Fruit fly (Drosophila melanogaster) whole organism, prepupa: ENCODE results near the gene pic.

Source experiments
- CG10631 ChIP-seq: fragments of 200-800 bp; sonication (Bioruptor generic); optimal IDR thresholded peaks from 2 replicates; lab custom pipeline; 2016; ENCODE audit warnings: missing biosample characterization, missing genetic modification characterization
- CG10669 ChIP-seq: fragments of 200-800 bp; sonication (Bioruptor generic); optimal IDR thresholded peaks from 3 replicates; lab custom pipeline; 2018; ENCODE audit warnings: missing biosample characterization, mild to moderate bottlenecking, missing genetic modification characterization, moderate library complexity
- CG11294 ChIP-seq: fragments of 200-800 bp; sonication (Bioruptor generic); IDR thresholded peaks from 2 replicates; pipeline ENCODE4 v1.3.6; 2022; ENCODE audit warnings: missing biosample characterization, missing genetic modification characterization
- CG11762 ChIP-seq: fragments of 200-800 bp; sonication (Bioruptor generic); optimal IDR thresholded peaks from 3 replicates; lab custom pipeline; 2016; ENCODE audit warnings: missing biosample characterization, missing genetic modification characterization; ENCODE audit not compliant: insufficient read depth
- CG16779 ChIP-seq: fragments of 200-800 bp; sonication (Bioruptor generic); optimal IDR thresholded peaks from 3 replicates; lab custom pipeline; 2017; ENCODE audit warnings: missing biosample characterization, mild to moderate bottlenecking, missing genetic modification characterization
- CG4318 ChIP-seq: fragments of 200-800 bp; sonication (Bioruptor generic); optimal IDR thresholded peaks from 3 replicates; lab custom pipeline; 2017; ENCODE audit warnings: missing biosample characterization, mild to moderate bottlenecking, missing genetic modification characterization
- CG6163 ChIP-seq: fragments of 200-800 bp; sonication (Bioruptor generic); IDR thresholded peaks from 3 replicates; pipeline ENCODE4 v1.3.6; 2022; ENCODE audit warnings: missing biosample characterization, missing genetic modification characterization
- CG6276 ChIP-seq: fragments of 200-800 bp; sonication (Bioruptor generic); optimal IDR thresholded peaks from 2 replicates; lab custom pipeline; 2017; ENCODE audit warnings: missing biosample characterization, mild to moderate bottlenecking, missing genetic modification characterization
- CG6808 ChIP-seq: fragments of 200-800 bp; sonication (Bioruptor generic); optimal IDR thresholded peaks from 3 replicates; lab custom pipeline; 2017; ENCODE audit warnings: missing biosample characterization, missing genetic modification characterization, mild to moderate bottlenecking, moderate library complexity, missing genetic modification reagents
- CG8119 ChIP-seq: fragments of 200-800 bp; sonication (Bioruptor generic); IDR thresholded peaks from 3 replicates; pipeline ENCODE4 v1.3.6; 2022; ENCODE audit warnings: missing biosample characterization, missing genetic modification characterization
- CG8632 ChIP-seq: fragments of 200-800 bp; sonication (Bioruptor generic); optimal IDR thresholded peaks from 3 replicates; lab custom pipeline; 2016; ENCODE audit warnings: missing biosample characterization, missing genetic modification characterization
- CG9139 ChIP-seq: fragments of 200-800 bp; sonication (Bioruptor generic); optimal IDR thresholded peaks from 3 replicates; lab custom pipeline; 2017; ENCODE audit warnings: missing biosample characterization, mild to moderate bottlenecking, missing genetic modification characterization
- Eip75B ChIP-seq: fragments of 200-800 bp; sonication (Bioruptor generic); optimal IDR thresholded peaks from 3 replicates; lab custom pipeline; 2016; ENCODE audit warnings: missing biosample characterization, missing genetic modification characterization
- Eip78C ChIP-seq: fragments of 200-800 bp; sonication (Bioruptor generic); peaks from one replicate; lab custom pipeline; 2016; ENCODE audit warnings: missing biosample characterization, missing genetic modification characterization
- Gug ChIP-seq: fragments of 200-800 bp; sonication (Bioruptor generic); IDR thresholded peaks from 2 replicates; pipeline ENCODE4 v1.3.6; 2022; ENCODE audit warnings: missing biosample characterization, missing genetic modification characterization
- Hr38 ChIP-seq: sonication (Bioruptor generic); optimal IDR thresholded peaks from 2 replicates; lab custom pipeline; 2016; ENCODE audit warnings: missing biosample characterization, missing genetic modification characterization
- Hr39 ChIP-seq: fragments of 200-800 bp; sonication (Bioruptor generic); optimal IDR thresholded peaks from 2 replicates; lab custom pipeline; 2016; ENCODE audit warnings: missing biosample characterization, missing genetic modification characterization
- Lpt ChIP-seq: fragments of 200-800 bp; sonication (Bioruptor generic); optimal IDR thresholded peaks from 3 replicates; lab custom pipeline; 2016; ENCODE audit warnings: missing biosample characterization, missing genetic modification characterization
- Met ChIP-seq: fragments of 200-800 bp; sonication (Bioruptor generic); optimal IDR thresholded peaks from 3 replicates; lab custom pipeline; 2016; ENCODE audit warnings: missing biosample characterization, missing genetic modification characterization
- Sox14 ChIP-seq: fragments of 200-800 bp; sonication (Bioruptor generic); optimal IDR thresholded peaks from 3 replicates; lab custom pipeline; 2016; ENCODE audit warnings: missing biosample characterization, missing genetic modification characterization
- dac ChIP-seq: fragments of 200-800 bp; sonication (Bioruptor generic); optimal IDR thresholded peaks from 2 replicates; lab custom pipeline; 2017; ENCODE audit warnings: missing biosample characterization, mild to moderate bottlenecking, missing genetic modification characterization
- eg ChIP-seq: fragments of 200-800 bp; sonication (Bioruptor generic); IDR thresholded peaks from 3 replicates; pipeline ENCODE4 v1.3.6; 2022; ENCODE audit warnings: missing biosample characterization, missing genetic modification characterization
- esn ChIP-seq: fragments of 200-800 bp; sonication (Bioruptor generic); optimal IDR thresholded peaks from 2 replicates; lab custom pipeline; 2016; ENCODE audit warnings: missing biosample characterization, mild to moderate bottlenecking, missing genetic modification characterization, moderate library complexity
- fd59A ChIP-seq: fragments of 200-800 bp; sonication (Bioruptor generic); optimal IDR thresholded peaks from 2 replicates; lab custom pipeline; 2017; ENCODE audit warnings: missing biosample characterization, mild to moderate bottlenecking, missing genetic modification characterization, missing genetic modification reagents
- fd85E ChIP-seq: fragments of 200-800 bp; sonication (Bioruptor generic); optimal IDR thresholded peaks from 3 replicates; lab custom pipeline; 2016; ENCODE audit warnings: missing biosample characterization, missing genetic modification characterization
- lz ChIP-seq: fragments of 200-800 bp; sonication (Bioruptor generic); optimal IDR thresholded peaks from 3 replicates; lab custom pipeline; 2016; ENCODE audit warnings: missing biosample characterization, missing genetic modification characterization
- salr ChIP-seq, 2 experiments: fragments of 200-800 bp; sonication (Bioruptor generic); optimal IDR thresholded peaks; 3 replicates each; lab custom pipeline; 2016 to 2018; ENCODE audit warnings: missing biosample characterization in 2 of 2, missing genetic modification characterization in 2 of 2, mild to moderate bottlenecking in 1 of 2
- spab ChIP-seq: fragments of 200-800 bp; sonication (Bioruptor generic); optimal IDR thresholded peaks from 2 replicates; lab custom pipeline; 2017; ENCODE audit warnings: missing biosample characterization, mild to moderate bottlenecking, missing genetic modification characterization, missing genetic modification reagents
- svp ChIP-seq: fragments of 200-800 bp; sonication (Bioruptor generic); peaks from one replicate; lab custom pipeline; 2016; ENCODE audit warnings: missing biosample characterization, missing genetic modification characterization
- topi ChIP-seq: fragments of 200-800 bp; sonication (Bioruptor generic); optimal IDR thresholded peaks from 3 replicates; lab custom pipeline; 2016; ENCODE audit warnings: missing biosample characterization, missing genetic modification characterization

Gene pic

DNA sequence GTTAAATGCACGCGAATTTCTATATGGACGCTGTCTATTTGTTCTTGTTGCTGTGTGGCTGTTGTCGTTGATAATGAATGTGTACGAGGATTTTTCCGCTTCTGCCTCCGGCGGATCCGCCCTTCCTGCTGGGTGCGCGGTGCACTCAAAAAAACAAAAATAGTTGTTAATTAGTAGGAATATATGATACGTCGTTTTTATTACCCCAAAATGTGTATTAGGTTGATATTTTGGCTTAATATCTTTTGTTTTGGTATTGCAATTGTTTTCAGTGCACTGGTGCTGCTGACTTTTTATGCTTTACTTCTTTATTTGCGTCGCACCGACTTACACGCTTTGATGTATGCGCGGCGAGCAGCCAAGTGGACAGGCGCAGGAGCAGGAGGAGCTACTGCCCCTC lies 39.6 kb downstream of the pic start (continued):
- TF ChIP-seq CG11294 (GFP tag; lab: Robert Waterston, UW) (no peak), CG10631 (GFP tag; lab: Kevin White, UChicago) (peak; percentile 20), Eip78C (peak; percentile 74), CG6276 (GFP tag; lab: Kevin White, UChicago) (no peak), svp (GFP tag; lab: Kevin White, UChicago) (peak; percentile 58), Gug (GFP tag; lab: Robert Waterston, UW) (no peak), CG6163 (GFP tag; lab: Robert Waterston, UW) (no peak), topi (GFP tag; lab: Kevin White, UChicago) (no peak), Sox14 (no peak), Lpt (GFP tag; lab: Kevin White, UChicago) (no peak), CG4318 (GFP tag; lab: Kevin White, UChicago) (no peak), lz (GFP tag; lab: Kevin White, UChicago) (no peak), CG16779 (tag; lab: Kevin White, UChicago) (no peak), esn (GFP tag; lab: Kevin White, UChicago) (no peak), CG8632 (GFP tag; lab: Kevin White, UChicago) (no peak), CG8119 (GFP tag; lab: Robert Waterston, UW) (0 out of 3 replicates have a peak, but pooled peaks have one; percentile 29), Eip75B (GFP tag; lab: Kevin White, UChicago) (no peak), Hr39 (GFP tag; lab: Kevin White, UChicago) (no peak), Met (GFP tag; lab: Kevin White, UChicago) (no peak), CG11762 (no peak), CG6808 (GFP tag; lab: Kevin White, UChicago) (no peak), Hr38 (no peak), dac (GFP tag; lab: Kevin White, UChicago) (no peak), spab (GFP tag; lab: Kevin White, UChicago) (peak; percentile 24), salr (GFP tag; optimal IDR thresholded peaks at IDR 0.05; lab: Kevin White, UChicago) (no peak), fd59A (no peak), fd85E (GFP tag; lab: Kevin White, UChicago) (no peak), CG10669 (peak; percentile 28), CG9139 (GFP tag; lab: Kevin White, UChicago) (no peak), eg (GFP tag; lab: Robert Waterston, UW) (no peak)
- TF ChIP-seq, all 60 proteins: peak for 16
